Worm (Caenorhabditis elegans) whole organism, young adult: ENCODE measurements around the gene snt-7.
A peak's percentile ranks its signal among the peaks of the same experiment; 100 is the strongest.

ENCODE experiments used
- B0019.2 ChIP-seq: fragments of 200-800 bp; sonication (Bioruptor generic); conservative IDR thresholded peaks from 2 replicates; pipeline ENCODE4 v1.3.6; 2022; ENCODE audit warnings: missing genetic modification reagents, missing genetic modification characterization, missing compliant biosample characterization
- B0035.1 ChIP-seq: sonication (generic microtip); optimal IDR thresholded peaks from 2 replicates; lab custom pipeline; 2016; ENCODE audit warnings: missing genetic modification characterization, mild to moderate bottlenecking, missing compliant biosample characterization, missing genotype, missing genetic modification reagents
- B0261.1 ChIP-seq: sonication (generic microtip); optimal IDR thresholded peaks from 2 replicates; lab custom pipeline; 2016; ENCODE audit warnings: mild to moderate bottlenecking, missing genetic modification characterization, moderate library complexity, missing compliant biosample characterization
- B0336.3 ChIP-seq: fragments of 200-800 bp; sonication (Bioruptor generic); IDR thresholded peaks from 2 replicates; pipeline ENCODE4 v1.3.6; 2022; ENCODE audit warnings: missing genetic modification characterization, missing compliant biosample characterization
- F22D6.2 ChIP-seq: sonication (generic microtip); optimal IDR thresholded peaks from 2 replicates; lab custom pipeline; 2016; ENCODE audit warnings: mild to moderate bottlenecking, missing genetic modification characterization, missing compliant biosample characterization
- F33H1.4 ChIP-seq: fragments of 200-800 bp; sonication (Bioruptor generic); IDR thresholded peaks from 2 replicates; pipeline ENCODE4 v1.3.6; 2022; ENCODE audit warnings: missing genetic modification reagents, missing genetic modification characterization, missing compliant biosample characterization
- F39B2.1 ChIP-seq: fragments of 200-800 bp; sonication (Bioruptor generic); IDR thresholded peaks from 2 replicates; pipeline ENCODE4 v1.3.6; 2022; ENCODE audit warnings: missing genetic modification reagents, missing genetic modification characterization, missing compliant biosample characterization
- F49E8.2 ChIP-seq: sonication (generic microtip); optimal IDR thresholded peaks from 3 replicates; lab custom pipeline; 2017; ENCODE audit warnings: missing genetic modification characterization, mild to moderate bottlenecking, missing compliant biosample characterization, antibody characterized with exemption, moderate library complexity; ENCODE audit not compliant: insufficient read depth
- F52B5.7 ChIP-seq: sonication (generic microtip); optimal IDR thresholded peaks from 2 replicates; lab custom pipeline; 2016; ENCODE audit warnings: mild to moderate bottlenecking, missing genetic modification characterization, missing compliant biosample characterization
- K12H6.12 ChIP-seq: fragments of 200-800 bp; sonication (Bioruptor generic); optimal IDR thresholded peaks from 2 replicates; lab custom pipeline; 2018; ENCODE audit warnings: mild to moderate bottlenecking, missing genetic modification characterization, missing compliant biosample characterization
- Y67H2A.10 ChIP-seq: fragments of 200-800 bp; sonication (Bioruptor generic); conservative IDR thresholded peaks from 2 replicates; pipeline ENCODE4 v1.3.6; 2022; ENCODE audit warnings: missing genetic modification reagents, missing genetic modification characterization, missing compliant biosample characterization
- ZK185.1 ChIP-seq: sonication (generic microtip); optimal IDR thresholded peaks from 2 replicates; lab custom pipeline; 2016; ENCODE audit warnings: mild to moderate bottlenecking, missing genetic modification characterization, missing compliant biosample characterization; ENCODE audit not compliant: poor library complexity, severe bottlenecking
- bed-1 ChIP-seq: fragments of 200-800 bp; sonication (Bioruptor generic); IDR thresholded peaks from 2 replicates; pipeline ENCODE4 v1.3.6; 2022; ENCODE audit warnings: missing genetic modification reagents, missing genetic modification characterization, missing compliant biosample characterization
- bed-2 ChIP-seq: fragments of 200-800 bp; sonication (Bioruptor generic); IDR thresholded peaks from 2 replicates; pipeline ENCODE4 v1.3.6; 2022; ENCODE audit warnings: missing genetic modification reagents, missing genetic modification characterization, missing compliant biosample characterization
- cebp-2 ChIP-seq: fragments of 200-800 bp; sonication (Bioruptor generic); IDR thresholded peaks from 2 replicates; pipeline ENCODE4 v1.3.6; 2022; ENCODE audit warnings: missing genetic modification characterization, missing compliant biosample characterization
- ceh-100 ChIP-seq: fragments of 200-800 bp; sonication (Bioruptor generic); IDR thresholded peaks from 2 replicates; pipeline ENCODE4 v1.3.6; 2022; ENCODE audit warnings: missing genetic modification reagents, missing genetic modification characterization, missing compliant biosample characterization
- ceh-79 ChIP-seq: sonication (generic microtip); optimal IDR thresholded peaks from 2 replicates; lab custom pipeline; 2017; ENCODE audit warnings: mild to moderate bottlenecking, missing genetic modification characterization, missing compliant biosample characterization
- die-1 ChIP-seq: sonication (generic microtip); optimal IDR thresholded peaks from 2 replicates; lab custom pipeline; 2016; ENCODE audit warnings: missing genotype, mild to moderate bottlenecking, missing genetic modification characterization, missing compliant biosample characterization
- dpff-1 ChIP-seq: sonication (generic microtip); optimal IDR thresholded peaks from 2 replicates; lab custom pipeline; 2017; ENCODE audit warnings: mild to moderate bottlenecking, missing genetic modification characterization, missing compliant biosample characterization
- egl-18 ChIP-seq: fragments of 200-800 bp; sonication (Bioruptor generic); IDR thresholded peaks from 2 replicates; pipeline ENCODE4 v1.3.6; 2022; ENCODE audit warnings: missing genetic modification reagents, missing genetic modification characterization, missing compliant biosample characterization
- egl-44 ChIP-seq: fragments of 200-800 bp; sonication (Bioruptor generic); IDR thresholded peaks from 2 replicates; pipeline ENCODE4 v1.3.6; 2022; ENCODE audit warnings: missing genetic modification reagents, missing genetic modification characterization, missing compliant biosample characterization
- him-1 ChIP-seq: sonication (generic microtip); optimal IDR thresholded peaks from 2 replicates; lab custom pipeline; 2016; ENCODE audit warnings: missing genotype, missing genetic modification reagents, missing genetic modification characterization, missing compliant biosample characterization
- hlh-12 ChIP-seq: sonication (generic microtip); optimal IDR thresholded peaks from 2 replicates; lab custom pipeline; 2016; ENCODE audit warnings: missing genetic modification characterization, missing compliant biosample characterization
- hmg-1.2 ChIP-seq: fragments of 200-800 bp; sonication (Bioruptor generic); IDR thresholded peaks from 2 replicates; pipeline ENCODE4 v1.3.6; 2022; ENCODE audit warnings: missing genetic modification reagents, missing genetic modification characterization, missing compliant biosample characterization
- let-607 ChIP-seq, 2 experiments: fragments of 200-800 bp in 1 of 2; sonication (Bioruptor generic) in 1 of 2; sonication (generic microtip) in 1 of 2; optimal IDR thresholded peaks; 2 replicates each; lab custom pipeline; 2016 to 2018; ENCODE audit warnings: mild to moderate bottlenecking in 2 of 2, missing compliant biosample characterization in 2 of 2, missing genetic modification characterization in 2 of 2, moderate library complexity in 2 of 2, missing genotype in 1 of 2
- lin-26 ChIP-seq: fragments of 200-800 bp; sonication (Bioruptor generic); IDR thresholded peaks from 2 replicates; pipeline ENCODE4 v1.3.6; 2022; ENCODE audit warnings: missing genetic modification reagents, missing genetic modification characterization, missing compliant biosample characterization
- lsl-1 ChIP-seq: fragments of 200-800 bp; sonication (Bioruptor generic); optimal IDR thresholded peaks from 2 replicates; lab custom pipeline; 2018; ENCODE audit warnings: mild to moderate bottlenecking, missing genetic modification characterization, moderate library complexity, missing compliant biosample characterization
- madf-10 ChIP-seq: sonication (generic microtip); optimal IDR thresholded peaks from 2 replicates; lab custom pipeline; 2016; ENCODE audit warnings: mild to moderate bottlenecking, missing genetic modification characterization, missing compliant biosample characterization
- madf-8 ChIP-seq: fragments of 200-800 bp; sonication (Bioruptor generic); conservative IDR thresholded peaks from 2 replicates; pipeline ENCODE4 v1.3.6; 2022; ENCODE audit warnings: missing genetic modification reagents, missing genetic modification characterization, missing compliant biosample characterization
- mxl-1 ChIP-seq: sonication (generic microtip); optimal IDR thresholded peaks from 2 replicates; lab custom pipeline; 2016; ENCODE audit warnings: missing genetic modification characterization, missing compliant biosample characterization
- nfya-1 ChIP-seq: sonication (generic microtip); optimal IDR thresholded peaks from 2 replicates; lab custom pipeline; 2017; ENCODE audit warnings: antibody characterized with exemption, missing compliant biosample characterization, missing genetic modification characterization, borderline replicate concordance; ENCODE audit not compliant: insufficient read depth
- nfyb-1 ChIP-seq: fragments of 200-800 bp; sonication (Bioruptor generic); IDR thresholded peaks from 2 replicates; pipeline ENCODE4 v1.3.6; 2022; ENCODE audit warnings: missing genetic modification reagents, missing genetic modification characterization, missing compliant biosample characterization
- nhr-27 ChIP-seq: fragments of 200-800 bp; sonication (Bioruptor generic); optimal IDR thresholded peaks from 2 replicates; lab custom pipeline; 2018; ENCODE audit warnings: mild to moderate bottlenecking, missing genetic modification characterization, moderate library complexity, missing compliant biosample characterization
- nhr-90 ChIP-seq: sonication (generic microtip); optimal IDR thresholded peaks from 2 replicates; lab custom pipeline; 2016; ENCODE audit warnings: missing genotype, mild to moderate bottlenecking, missing genetic modification characterization, missing compliant biosample characterization
- rcor-1 ChIP-seq: fragments of 200-800 bp; sonication (Bioruptor generic); IDR thresholded peaks from 2 replicates; pipeline ENCODE4 v1.3.6; 2022; ENCODE audit warnings: missing genetic modification reagents, missing genetic modification characterization, missing compliant biosample characterization
- rec-8 ChIP-seq, 2 experiments: sonication (generic microtip); optimal IDR thresholded peaks; 2 replicates each; lab custom pipeline; 2016; ENCODE audit warnings: mild to moderate bottlenecking in 2 of 2, missing genetic modification characterization in 2 of 2, missing genetic modification reagents in 2 of 2, missing genotype in 2 of 2, missing biosample characterization in 1 of 2, missing compliant biosample characterization in 1 of 2, moderate library complexity in 1 of 2
- sdz-38 ChIP-seq: sonication (generic microtip); optimal IDR thresholded peaks from 2 replicates; lab custom pipeline; 2016; ENCODE audit warnings: missing genotype, missing genetic modification characterization, missing compliant biosample characterization
- sea-2 ChIP-seq: fragments of 200-800 bp; sonication (Bioruptor generic); IDR thresholded peaks from 2 replicates; pipeline ENCODE4 v1.3.6; 2022; ENCODE audit warnings: missing genetic modification characterization, missing compliant biosample characterization
- snpc-1.1 ChIP-seq: sonication (generic microtip); optimal IDR thresholded peaks from 2 replicates; lab custom pipeline; 2017; ENCODE audit warnings: missing genetic modification characterization, mild to moderate bottlenecking, missing compliant biosample characterization, antibody characterized with exemption, moderate library complexity, missing genotype, missing genetic modification reagents; ENCODE audit not compliant: insufficient read depth
- snpc-3.4 ChIP-seq: sonication (generic microtip); optimal IDR thresholded peaks from 2 replicates; lab custom pipeline; 2017; ENCODE audit warnings: missing genetic modification characterization, mild to moderate bottlenecking, missing compliant biosample characterization, antibody characterized with exemption, moderate library complexity, missing genotype, missing genetic modification reagents
- snpc-4 ChIP-seq, 5 experiments: fragments of 150-350 bp in 1 of 5; sonication (generic microtip) in 4 of 5; optimal IDR thresholded peaks; 2 replicates each; lab custom pipeline; 2014 to 2018; ENCODE audit warnings: missing genetic modification characterization in 5 of 5, missing biosample characterization in 3 of 5, antibody characterized with exemption in 2 of 5, mild to moderate bottlenecking in 2 of 5, missing compliant biosample characterization in 2 of 5, missing genotype in 2 of 5, moderate library complexity in 2 of 5, missing genetic modification reagents in 1 of 5
- sptf-2 ChIP-seq: fragments of 200-800 bp; sonication (Bioruptor generic); optimal IDR thresholded peaks from 2 replicates; lab custom pipeline; 2018; ENCODE audit warnings: mild to moderate bottlenecking, missing genetic modification characterization, missing compliant biosample characterization
- tlf-1 ChIP-seq: fragments of 200-800 bp; sonication (Bioruptor generic); optimal IDR thresholded peaks from 2 replicates; lab custom pipeline; 2018; ENCODE audit warnings: mild to moderate bottlenecking, missing genetic modification characterization, missing compliant biosample characterization
- unc-130 ChIP-seq: sonication (generic microtip); optimal IDR thresholded peaks from 2 replicates; lab custom pipeline; 2016; ENCODE audit warnings: missing genetic modification reagents, missing genetic modification characterization, missing compliant biosample characterization
- unc-62 ChIP-seq: fragments of 150-350 bp; optimal IDR thresholded peaks from 2 replicates; lab custom pipeline; 2014; ENCODE audit warnings: missing biosample characterization, missing genetic modification reagents, missing genetic modification characterization
- ztf-22 ChIP-seq: fragments of 200-800 bp; sonication (Bioruptor generic); optimal IDR thresholded peaks from 2 replicates; lab custom pipeline; 2018; ENCODE audit warnings: mild to moderate bottlenecking, missing genetic modification characterization, moderate library complexity, missing compliant biosample characterization

Gene snt-7

DNA sequence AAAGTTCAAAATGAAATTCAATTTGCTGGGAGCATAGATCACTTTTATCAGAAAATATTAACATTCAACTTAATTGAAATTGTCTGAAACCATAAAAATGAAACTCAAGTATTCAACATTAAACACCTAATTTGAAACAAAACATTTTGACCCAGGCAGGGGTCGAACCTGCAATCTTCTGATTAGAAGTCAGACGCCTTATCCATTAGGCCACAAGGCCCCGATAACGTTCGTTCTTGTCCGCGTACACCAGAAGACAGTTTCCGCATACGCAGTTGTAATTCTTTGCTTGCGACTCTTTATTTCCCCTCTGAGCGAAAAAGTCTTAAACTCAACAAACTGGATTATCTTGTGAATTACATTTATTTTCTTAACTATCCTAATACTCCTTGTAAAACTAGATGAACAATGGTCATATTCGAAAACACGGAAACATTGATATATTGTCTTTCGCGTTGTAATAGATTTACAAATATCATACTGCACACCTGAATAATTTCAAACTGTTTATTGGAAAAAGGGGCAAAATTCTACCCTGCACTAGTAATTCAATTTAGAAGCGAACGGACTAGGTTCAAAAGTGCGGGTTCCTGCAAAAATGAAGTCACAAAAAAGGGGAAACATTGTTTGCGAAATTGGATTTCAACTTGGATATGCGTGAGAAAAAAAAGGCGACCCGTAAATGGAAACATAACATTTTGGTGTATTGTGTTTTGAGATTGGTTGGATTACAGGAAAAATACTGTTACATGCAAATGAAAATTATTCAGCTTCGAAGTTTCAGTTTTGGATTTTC lies 52.3 kb downstream of the snt-7 start:
- TF ChIP-seq dpff-1 (tag; lab: Kevin White, UChicago) = no peak
- TF ChIP-seq unc-130 (GFP tag; lab: Kevin White, UChicago) = no peak
- peak; percentile 83 for TF ChIP-seq ZK185.1
- TF ChIP-seq sptf-2 (GFP tag; lab: Kevin White, UChicago) = no peak
- TF ChIP-seq unc-62 (GFP tag; lab: Kevin White, UChicago) = no peak
- TF ChIP-seq nhr-90 (tag; lab: Kevin White, UChicago) = peak; percentile 61
- no peak for TF ChIP-seq nfyb-1 (GFP tag; lab: Robert Waterston, UW)
- no peak for TF ChIP-seq madf-8 (GFP tag; lab: Robert Waterston, UW)
- TF ChIP-seq die-1 = peak; percentile 84
- TF ChIP-seq mxl-1 (tag; lab: Kevin White, UChicago) = no peak
- TF ChIP-seq ceh-100 (GFP tag; lab: Robert Waterston, UW) = no peak
- no peak for TF ChIP-seq ztf-22 (GFP tag; lab: Kevin White, UChicago)
- TF ChIP-seq tlf-1 = no peak
- TF ChIP-seq snpc-1.1 (tag; lab: Kevin White, UChicago) = peak; percentile 65
- 0 out of 2 replicates have a peak, but pooled peaks have one; percentile 19 for TF ChIP-seq rcor-1 (GFP tag; lab: Robert Waterston, UW)
- peak; percentile 60; the same call in 1 of the 2 replicates for TF ChIP-seq hmg-1.2 (GFP tag; lab: Robert Waterston, UW)
- TF ChIP-seq hlh-12 (tag; lab: Kevin White, UChicago) = no peak
- TF ChIP-seq F33H1.4 (GFP tag; lab: Robert Waterston, UW) = no peak
- peak; percentile 82 for TF ChIP-seq B0261.1 (tag; lab: Kevin White, UChicago)
- TF ChIP-seq sdz-38 (tag; lab: Kevin White, UChicago) = no peak
- no peak for TF ChIP-seq nhr-27 (tag; lab: Kevin White, UChicago)
- peak; percentile 92 for TF ChIP-seq lin-26 (GFP tag; lab: Robert Waterston, UW)
- TF ChIP-seq egl-18 (GFP tag; lab: Robert Waterston, UW) = no peak
- TF ChIP-seq egl-44 (GFP tag; lab: Robert Waterston, UW) = peak; percentile 65; the same call in 1 of the 2 replicates
- peak; percentile 71 for TF ChIP-seq snpc-4 (GFP tag; optimal IDR thresholded peaks at IDR 0.05; lab: Kevin White, UChicago)
- peak in 2 of 4 experiments; percentile 27 to 81 for TF ChIP-seq snpc-4 (tag; optimal IDR thresholded peaks at IDR 0.05; lab: Kevin White, UChicago)
- TF ChIP-seq F22D6.2 (tag; lab: Kevin White, UChicago) = no peak
- TF ChIP-seq B0019.2 (GFP tag; lab: Robert Waterston, UW) = no peak
- TF ChIP-seq lsl-1 (GFP tag; lab: Kevin White, UChicago) = no peak
- no peak for TF ChIP-seq bed-2 (GFP tag; lab: Robert Waterston, UW)
- no peak for TF ChIP-seq let-607 (tag; optimal IDR thresholded peaks at IDR 0.05; lab: Kevin White, UChicago)
- TF ChIP-seq F39B2.1 (GFP tag; lab: Robert Waterston, UW) = no peak
- TF ChIP-seq B0336.3 = no peak
- no peak for TF ChIP-seq nfya-1 (tag; lab: Kevin White, UChicago)
- no peak for TF ChIP-seq bed-1
- peak; percentile 41 for TF ChIP-seq madf-10
- no peak for TF ChIP-seq sea-2 (GFP tag; lab: Robert Waterston, UW)
- TF ChIP-seq snpc-3.4 (tag; lab: Kevin White, UChicago) = peak; percentile 86
- no peak for TF ChIP-seq Y67H2A.10 (GFP tag; lab: Robert Waterston, UW)
- no peak for TF ChIP-seq F52B5.7 (tag; lab: Kevin White, UChicago)
- TF ChIP-seq B0035.1 (tag; lab: Kevin White, UChicago) = no peak
- TF ChIP-seq him-1 (tag; lab: Kevin White, UChicago) = peak; percentile 64
- peak in 1 of 2 experiments; percentile 60 for TF ChIP-seq rec-8 (tag; optimal IDR thresholded peaks at IDR 0.05; lab: Kevin White, UChicago)
- peak; percentile 26 for TF ChIP-seq F49E8.2
- no peak for TF ChIP-seq K12H6.12 (tag; lab: Kevin White, UChicago)
- no peak for TF ChIP-seq cebp-2 (GFP tag; lab: Robert Waterston, UW)
- TF ChIP-seq ceh-79 (tag; lab: Kevin White, UChicago) = no peak
